Fruit fly (Drosophila melanogaster) whole organism, prepupa: Measurements from ENCODE around the gene CG10237.

Experiments
- CG10669 ChIP-seq: fragments of 200-800 bp; sonication (Bioruptor generic); optimal IDR thresholded peaks from 3 replicates; lab custom pipeline; 2018; ENCODE audit warnings: missing biosample characterization, mild to moderate bottlenecking, missing genetic modification characterization, moderate library complexity
- CG7368 ChIP-seq: fragments of 200-800 bp; sonication (Bioruptor generic); optimal IDR thresholded peaks from 3 replicates; lab custom pipeline; 2016; ENCODE audit warnings: missing biosample characterization, missing genetic modification characterization
- CG8119 ChIP-seq: fragments of 200-800 bp; sonication (Bioruptor generic); IDR thresholded peaks from 3 replicates; pipeline ENCODE4 v1.3.6; 2022; ENCODE audit warnings: missing biosample characterization, missing genetic modification characterization
- Lpt ChIP-seq: fragments of 200-800 bp; sonication (Bioruptor generic); optimal IDR thresholded peaks from 3 replicates; lab custom pipeline; 2016; ENCODE audit warnings: missing biosample characterization, missing genetic modification characterization

dm6 chr2L:19402667-19403066, 39.9 kb downstream of the CG10237 start:
- no peak for TF ChIP-seq CG7368 (GFP tag; lab: Kevin White, UChicago)
- TF ChIP-seq Lpt (GFP tag; lab: Kevin White, UChicago): no peak
- no peak for TF ChIP-seq CG10669 (GFP tag; lab: Kevin White, UChicago)
- no peak for TF ChIP-seq CG8119 (GFP tag; lab: Robert Waterston, UW)
